Fruit fly (Drosophila melanogaster) whole organism, embryonic: ENCODE results near the gene Ir31a.

Experiments
- CG4617 ChIP-seq: fragments of 200-800 bp; sonication (Bioruptor generic); optimal IDR thresholded peaks from 3 replicates; lab custom pipeline; 2016; ENCODE audit warnings: missing biosample characterization, missing genetic modification characterization, borderline replicate concordance
- CG8765 ChIP-seq: fragments of 200-800 bp; sonication (Bioruptor generic); IDR thresholded peaks from 2 replicates; pipeline ENCODE4 v1.3.6; 2022; ENCODE audit warnings: missing biosample characterization, missing genetic modification characterization
- CkIIα-i1 ChIP-seq: fragments of 200-800 bp; sonication (Bioruptor generic); IDR thresholded peaks from 2 replicates; pipeline ENCODE4 v1.3.6; 2022; ENCODE audit warnings: missing biosample characterization, missing genetic modification characterization
- HmgD ChIP-seq: fragments of 200-800 bp; sonication (Bioruptor generic); optimal IDR thresholded peaks from 3 replicates; lab custom pipeline; 2016; ENCODE audit warnings: missing biosample characterization, missing genetic modification characterization

DNA sequence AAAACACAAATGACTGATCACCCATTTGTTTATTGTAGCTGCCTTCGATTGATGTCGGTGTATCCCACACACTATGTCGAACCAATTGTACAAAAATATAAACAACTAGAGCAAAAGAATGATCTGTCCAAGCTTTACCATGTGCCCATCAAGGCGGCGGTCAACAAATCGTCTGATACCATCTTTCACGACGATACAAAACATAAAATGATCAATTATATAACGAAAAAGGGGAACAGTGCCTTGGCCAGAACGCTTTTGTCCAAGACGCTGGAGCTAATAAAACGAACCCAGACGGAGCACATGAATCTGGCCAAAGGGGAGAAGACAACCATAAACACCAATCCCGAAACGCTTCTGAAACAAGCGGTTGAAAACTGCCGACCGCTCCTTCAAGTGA, 18.5 kb upstream of the Ir31a start:
- TF ChIP-seq CG8765, result no peak
- TF ChIP-seq HmgD, result no peak
- TF ChIP-seq CG4617 (GFP tag; lab: Kevin White, UChicago), result no peak
- no peak for TF ChIP-seq CkIIα-i1 (GFP tag; lab: Robert Waterston, UW)
